Worm (Caenorhabditis elegans) whole organism, early embryonic: Measurements from ENCODE around the gene fdgt-2.

Experiments
- B0310.2 ChIP-seq: sonication (generic microtip); optimal IDR thresholded peaks from 2 replicates; lab custom pipeline; 2016; ENCODE audit warnings: mild to moderate bottlenecking, missing genetic modification characterization, missing compliant biosample characterization
- F13C5.2 ChIP-seq: sonication (generic microtip); optimal IDR thresholded peaks from 2 replicates; lab custom pipeline; 2017; ENCODE audit warnings: mild to moderate bottlenecking, missing genetic modification characterization, inconsistent platforms, missing compliant biosample characterization
- aly-1 ChIP-seq: sonication (generic microtip); optimal IDR thresholded peaks from 2 replicates; lab custom pipeline; 2016; ENCODE audit warnings: missing genetic modification characterization, missing compliant biosample characterization
- ama-1 ChIP-seq: fragments of 150-350 bp; optimal IDR thresholded peaks from 2 replicates; lab custom pipeline; 2014
- ceh-13 ChIP-seq: fragments of 200-800 bp; sonication (Bioruptor generic); optimal IDR thresholded peaks from 2 replicates; lab custom pipeline; 2018; ENCODE audit warnings: mild to moderate bottlenecking, missing genetic modification characterization, missing compliant biosample characterization
- ceh-36 ChIP-seq: sonication (generic microtip); optimal IDR thresholded peaks from 2 replicates; lab custom pipeline; 2016; ENCODE audit warnings: missing genetic modification characterization, inconsistent platforms, missing compliant biosample characterization
- ets-7 ChIP-seq: sonication (generic microtip); optimal IDR thresholded peaks from 2 replicates; lab custom pipeline; 2016; ENCODE audit warnings: missing genotype, missing genetic modification characterization, missing compliant biosample characterization
- flt-1 ChIP-seq: fragments of 200-800 bp; sonication (Bioruptor generic); IDR thresholded peaks from 2 replicates; pipeline ENCODE4 v1.3.6; 2022; ENCODE audit warnings: missing genetic modification characterization, missing compliant biosample characterization
- hmbx-1 ChIP-seq: sonication (generic microtip); optimal IDR thresholded peaks from 2 replicates; lab custom pipeline; 2016; ENCODE audit warnings: mild to moderate bottlenecking, missing genetic modification characterization, missing compliant biosample characterization
- hmg-4 ChIP-seq: fragments of 200-800 bp; sonication (Bioruptor generic); optimal IDR thresholded peaks from 2 replicates; lab custom pipeline; 2018; ENCODE audit warnings: mild to moderate bottlenecking, missing genetic modification characterization, missing compliant biosample characterization
- hnd-1 ChIP-seq: sonication (generic microtip); optimal IDR thresholded peaks from 2 replicates; lab custom pipeline; 2016; ENCODE audit warnings: missing genetic modification characterization, missing compliant biosample characterization
- pes-1 ChIP-seq: fragments of 200-800 bp; sonication (Bioruptor generic); IDR thresholded peaks from 2 replicates; pipeline ENCODE4 v1.3.6; 2022; ENCODE audit warnings: missing genetic modification reagents, missing genetic modification characterization, missing compliant biosample characterization
- scrt-1 ChIP-seq: fragments of 200-800 bp; sonication (Bioruptor generic); IDR thresholded peaks from 2 replicates; pipeline ENCODE4 v1.3.6; 2022; ENCODE audit warnings: missing genetic modification characterization, missing compliant biosample characterization
- sea-1 ChIP-seq: fragments of 200-800 bp; sonication (Bioruptor generic); conservative IDR thresholded peaks from 2 replicates; pipeline ENCODE4 v1.3.6; 2022; ENCODE audit warnings: missing genetic modification characterization, missing compliant biosample characterization
- tbx-11 ChIP-seq: fragments of 200-800 bp; sonication (Bioruptor generic); IDR thresholded peaks from 2 replicates; pipeline ENCODE4 v1.3.6; 2022; ENCODE audit warnings: missing genetic modification characterization, missing compliant biosample characterization
- tbx-37 ChIP-seq: fragments of 200-800 bp; sonication (Bioruptor generic); conservative IDR thresholded peaks from 2 replicates; pipeline ENCODE4 v1.3.6; 2022; ENCODE audit warnings: missing genetic modification reagents, missing genetic modification characterization, missing compliant biosample characterization
- tra-4 ChIP-seq: sonication (generic microtip); optimal IDR thresholded peaks from 2 replicates; lab custom pipeline; 2017; ENCODE audit warnings: missing genetic modification characterization, missing compliant biosample characterization

Gene fdgt-2

ce11 chrII:8464448-8464898 is 47.1 kb downstream of the fdgt-2 start, which contains the start of gene fars-3:
TSS of gene fars-3 (plus strand) at chrII:8464848.
- peak; percentile 45 for TF ChIP-seq ceh-36 (tag; lab: Kevin White, UChicago)
- no peak for TF ChIP-seq tra-4 (tag; lab: Kevin White, UChicago)
- TF ChIP-seq hmg-4 (GFP tag; lab: Kevin White, UChicago), result no peak

- no peak for TF ChIP-seq hnd-1 (tag; lab: Kevin White, UChicago)
- TF ChIP-seq F13C5.2, result no peak
- TF ChIP-seq hmg-4 (GFP tag; lab: Kevin White, UChicago), result no peak
- no peak for TF ChIP-seq scrt-1 (GFP tag; lab: Robert Waterston, UW)
- no peak for TF ChIP-seq tbx-11 (GFP tag; lab: Robert Waterston, UW)
- no peak for TF ChIP-seq sea-1 (GFP tag; lab: Robert Waterston, UW)
- TF ChIP-seq aly-1, result no peak
- TF ChIP-seq ets-7 (tag; lab: Kevin White, UChicago), result no peak
- no peak for TF ChIP-seq tra-4 (tag; lab: Kevin White, UChicago)
- no peak for TF ChIP-seq ama-1 (lab: Kevin White, UChicago)
- TF ChIP-seq ceh-13 (GFP tag; lab: Kevin White, UChicago), result no peak
- TF ChIP-seq pes-1 (GFP tag; lab: Robert Waterston, UW), result no peak
- no peak for TF ChIP-seq tbx-37 (GFP tag; lab: Robert Waterston, UW)
- no peak for TF ChIP-seq ceh-36 (tag; lab: Kevin White, UChicago)
- TF ChIP-seq hmbx-1 (tag; lab: Kevin White, UChicago), result no peak
- TF ChIP-seq flt-1 (GFP tag; lab: Robert Waterston, UW), result no peak
These were observed 49.5 kb downstream of the fdgt-2 start, which contains the start of gene F22B5.10 for ce11 chrII:8466874-8467273. TSS of gene F22B5.10 (plus strand) at chrII:8467174.

- TF ChIP-seq ceh-13 (GFP tag; lab: Kevin White, UChicago) (no peak), ets-7 (tag; lab: Kevin White, UChicago) (no peak), tra-4 (tag; lab: Kevin White, UChicago) (no peak), pes-1 (GFP tag; lab: Robert Waterston, UW) (no peak), hmg-4 (GFP tag; lab: Kevin White, UChicago) (no peak), B0310.2 (tag; lab: Kevin White, UChicago) (no peak), ceh-36 (tag; lab: Kevin White, UChicago) (no peak), hmbx-1 (tag; lab: Kevin White, UChicago) (no peak), tbx-37 (GFP tag; lab: Robert Waterston, UW) (no peak), hnd-1 (tag; lab: Kevin White, UChicago) (no peak), aly-1 (no peak), sea-1 (GFP tag; lab: Robert Waterston, UW) (no peak), ama-1 (lab: Kevin White, UChicago) (no peak), scrt-1 (GFP tag; lab: Robert Waterston, UW) (no peak), F13C5.2 (no peak), flt-1 (GFP tag; lab: Robert Waterston, UW) (no peak), tbx-11 (GFP tag; lab: Robert Waterston, UW) (no peak)
These were observed 50.4 kb downstream of the fdgt-2 start, which contains the start of gene M05D6.2 for ce11 chrII:8467809-8468208. TSS of gene M05D6.2 (plus strand) at chrII:8468109.
